Worm (Caenorhabditis elegans) whole organism, midembryonic: Measurements from ENCODE around the gene bus-4.

Experiments used
- T22C8.4 ChIP-seq: fragments of 200-800 bp; sonication (Bioruptor generic); IDR thresholded peaks from 2 replicates; pipeline ENCODE4 v1.3.6; 2022; ENCODE audit warnings: missing genetic modification characterization, missing compliant biosample characterization
- cog-1 ChIP-seq: sonication (generic microtip); optimal IDR thresholded peaks from 2 replicates; lab custom pipeline; 2016; ENCODE audit warnings: missing genetic modification characterization, missing compliant biosample characterization
- flt-1 ChIP-seq: fragments of 200-800 bp; sonication (Bioruptor generic); IDR thresholded peaks from 2 replicates; pipeline ENCODE4 v1.3.6; 2022; ENCODE audit warnings: missing genetic modification characterization, missing compliant biosample characterization
- klf-2 ChIP-seq: fragments of 200-800 bp; sonication (Bioruptor generic); conservative IDR thresholded peaks from 2 replicates; pipeline ENCODE4 v1.3.6; 2022; ENCODE audit warnings: missing genetic modification reagents, missing genetic modification characterization, missing compliant biosample characterization
- med-1 ChIP-seq: sonication (generic microtip); optimal IDR thresholded peaks from 2 replicates; lab custom pipeline; 2017; ENCODE audit warnings: missing genetic modification characterization, mild to moderate bottlenecking, missing compliant biosample characterization, antibody characterized with exemption, missing genetic modification reagents; ENCODE audit not compliant: insufficient read depth
- ref-1 ChIP-seq: fragments of 200-800 bp; sonication (Bioruptor generic); conservative IDR thresholded peaks from 2 replicates; pipeline ENCODE4 v1.3.6; 2022; ENCODE audit warnings: missing genetic modification reagents, missing genetic modification characterization, missing compliant biosample characterization
- tab-1 ChIP-seq: fragments of 200-800 bp; sonication (Bioruptor generic); IDR thresholded peaks from 2 replicates; pipeline ENCODE4 v1.3.6; 2022; ENCODE audit warnings: missing genetic modification characterization, missing compliant biosample characterization
- ztf-23 ChIP-seq: fragments of 200-800 bp; sonication (Bioruptor generic); IDR thresholded peaks from 2 replicates; pipeline ENCODE4 v1.3.6; 2022; ENCODE audit warnings: missing genetic modification reagents, missing genetic modification characterization, missing compliant biosample characterization
- ztf-29 ChIP-seq: fragments of 200-800 bp; sonication (Bioruptor generic); IDR thresholded peaks from 2 replicates; pipeline ENCODE4 v1.3.6; 2022; ENCODE audit warnings: missing genetic modification reagents, missing genetic modification characterization, missing compliant biosample characterization

bus-4 gene

ce11 chrIV:4727935-4728334 is 39.9 kb downstream of the bus-4 start:
- TF ChIP-seq klf-2 (GFP tag; lab: Robert Waterston, UW) (peak; percentile 71), cog-1 (peak; percentile 49), flt-1 (GFP tag; lab: Robert Waterston, UW) (peak; percentile 66), ztf-29 (GFP tag; lab: Robert Waterston, UW) (peak; percentile 31; the same call in 1 of the 2 replicates), ztf-23 (GFP tag; lab: Robert Waterston, UW) (peak; percentile 90), T22C8.4 (GFP tag; lab: Robert Waterston, UW) (peak; percentile 40; the same call in 1 of the 2 replicates)

ce11 chrIV:4737258-4737657 is 49.2 kb downstream of the bus-4 start, which contains the start of gene fbxb-78:
fbxb-78 (plus strand) TSS chrIV:4737558.
- TF ChIP-seq ztf-23 (GFP tag; lab: Robert Waterston, UW) (no peak), ztf-29 (GFP tag; lab: Robert Waterston, UW) (no peak), T22C8.4 (GFP tag; lab: Robert Waterston, UW) (no peak), cog-1 (no peak), klf-2 (GFP tag; lab: Robert Waterston, UW) (no peak), med-1 (GFP tag; lab: Kevin White, UChicago) (no peak), ref-1 (GFP tag; lab: Robert Waterston, UW) (no peak), tab-1 (GFP tag; lab: Robert Waterston, UW) (no peak), flt-1 (GFP tag; lab: Robert Waterston, UW) (no peak)
